Worm (Caenorhabditis elegans) whole organism, L4 larva: ENCODE data around the gene B0554.2.
A peak's percentile ranks its signal among the peaks of the same experiment; 100 is the strongest.

Experiments used
- dmd-6 ChIP-seq: fragments of 200-800 bp; sonication (Bioruptor generic); IDR thresholded peaks from 2 replicates; pipeline ENCODE4 v1.3.6; 2022; ENCODE audit warnings: missing genetic modification reagents, missing genetic modification characterization, missing compliant biosample characterization
- lim-7 ChIP-seq: fragments of 200-800 bp; sonication (Bioruptor generic); IDR thresholded peaks from 2 replicates; pipeline ENCODE4 v1.3.6; 2022; ENCODE audit warnings: missing genetic modification characterization, missing compliant biosample characterization
- lin-39 ChIP-seq: fragments of 150-350 bp; optimal IDR thresholded peaks from 2 replicates; lab custom pipeline; 2014; ENCODE audit warnings: missing biosample characterization, missing genetic modification reagents, missing genetic modification characterization
- lir-3 ChIP-seq: sonication (generic microtip); optimal IDR thresholded peaks from 2 replicates; lab custom pipeline; 2016; ENCODE audit warnings: mild to moderate bottlenecking, missing genetic modification characterization, missing compliant biosample characterization
- unc-62 ChIP-seq, 3 experiments: fragments of 150-350 bp in 1 of 3; sonication (generic microtip); optimal IDR thresholded peaks in 2 of 3; peaks in 1 of 3; 1 replicate in 1 of 3; 2 replicates in 2 of 3; lab custom pipeline; 2014 to 2017; ENCODE audit warnings: missing biosample characterization in 3 of 3, missing genetic modification characterization in 3 of 3, missing genetic modification reagents in 3 of 3, missing genotype in 1 of 3
- zag-1 ChIP-seq: fragments of 150-350 bp; optimal IDR thresholded peaks from 2 replicates; lab custom pipeline; 2014; ENCODE audit warnings: missing biosample characterization, missing genetic modification characterization
- zip-11 ChIP-seq: fragments of 200-800 bp; sonication (Bioruptor generic); IDR thresholded peaks from 2 replicates; pipeline ENCODE4 v1.3.6; 2022; ENCODE audit warnings: missing genetic modification characterization, missing compliant biosample characterization
- zip-2 ChIP-seq: fragments of 150-350 bp; optimal IDR thresholded peaks from 2 replicates; lab custom pipeline; 2014; ENCODE audit warnings: missing biosample characterization, missing genetic modification characterization
- ztf-11 ChIP-seq: fragments of 150-350 bp; optimal IDR thresholded peaks from 2 replicates; lab custom pipeline; 2014; ENCODE audit warnings: missing biosample characterization, missing genetic modification characterization

DNA sequence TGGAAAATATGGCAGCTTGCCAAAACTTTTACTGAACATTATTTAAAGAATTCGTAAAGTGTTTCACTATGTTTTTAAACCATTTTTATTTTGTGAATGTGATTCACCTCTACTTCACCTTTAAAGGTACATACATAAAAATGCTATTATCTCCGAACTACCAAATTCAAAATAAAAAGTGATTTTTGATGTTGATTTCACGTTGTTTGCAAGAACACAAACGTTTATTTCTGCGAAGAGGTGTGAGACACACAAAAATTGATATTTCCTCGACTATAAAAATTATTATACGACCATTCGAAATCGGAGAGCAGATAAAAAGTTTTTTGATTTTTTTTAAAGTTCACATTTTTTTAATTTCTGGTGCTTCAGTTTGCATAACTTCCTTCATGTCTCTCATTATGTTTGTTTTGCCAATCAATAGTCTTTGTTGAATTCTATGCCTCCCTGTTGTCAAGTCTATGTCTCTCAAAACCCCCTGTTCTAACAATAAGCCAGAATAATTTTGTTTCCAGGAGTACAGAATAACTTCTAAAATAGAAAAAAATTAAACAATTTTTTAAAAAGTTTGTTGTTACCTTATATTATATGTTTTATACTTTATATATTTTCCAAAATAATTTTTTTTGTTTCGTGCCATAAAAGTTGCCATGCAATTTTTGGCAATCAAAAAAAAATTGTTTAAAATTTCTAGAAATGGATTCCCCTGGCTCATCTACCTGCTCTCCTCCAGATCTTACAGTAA is 16.9 kb downstream of the B0554.2 start, which contains the start of gene nhr-123:
- TF ChIP-seq lin-39 (tag; lab: Kevin White, UChicago) (no peak), lir-3 (tag; lab: Kevin White, UChicago) (no peak), ztf-11 (tag; lab: Kevin White, UChicago) (no peak), unc-62 (GFP tag; optimal IDR thresholded peaks at IDR 0.05 in 1 of 2; lab: Kevin White, UChicago) (peak in 1 of 2 experiments; percentile 25), unc-62 (tag; optimal IDR thresholded peaks at IDR 0.05; lab: Kevin White, UChicago) (no peak), zag-1 (tag; lab: Kevin White, UChicago) (no peak), zip-11 (GFP tag; lab: Robert Waterston, UW) (no peak), lim-7 (no peak), zip-2 (tag; lab: Kevin White, UChicago) (no peak), dmd-6 (GFP tag; lab: Robert Waterston, UW) (no peak)
